Fruit fly (Drosophila melanogaster) whole organism, embryonic: ENCODE data around the gene Alp10.
A peak's percentile ranks its signal among the peaks of the same experiment; 100 is the strongest.

Source experiments
- Asciz ChIP-seq: fragments of 200-800 bp; sonication (Bioruptor generic); optimal IDR thresholded peaks from 2 replicates; lab custom pipeline; 2017; ENCODE audit warnings: missing biosample characterization, mild to moderate bottlenecking, missing genetic modification characterization, missing genetic modification reagents
- Atf-2 ChIP-seq: fragments of 200-800 bp; sonication (Bioruptor generic); optimal IDR thresholded peaks from 2 replicates; lab custom pipeline; 2016; ENCODE audit warnings: missing biosample characterization, missing genetic modification characterization
- Bgb ChIP-seq: fragments of 200-800 bp; sonication (Bioruptor generic); IDR thresholded peaks from 2 replicates; pipeline ENCODE4 v1.3.6; 2022; ENCODE audit warnings: missing biosample characterization, missing genetic modification characterization; ENCODE audit not compliant: partially characterized antibody
- Blimp-1 ChIP-seq: fragments of 200-800 bp; sonication (Bioruptor generic); optimal IDR thresholded peaks from 3 replicates; lab custom pipeline; 2018; ENCODE audit warnings: missing biosample characterization, missing genetic modification characterization, mild to moderate bottlenecking, moderate library complexity, missing genetic modification reagents
- CG10462 ChIP-seq: fragments of 200-800 bp; sonication (Bioruptor generic); optimal IDR thresholded peaks from 2 replicates; lab custom pipeline; 2016; ENCODE audit warnings: missing biosample characterization, missing genetic modification characterization
- CG11560 ChIP-seq: fragments of 200-800 bp; sonication (Bioruptor generic); IDR thresholded peaks from 3 replicates; pipeline ENCODE4 v1.3.6; 2022; ENCODE audit warnings: missing biosample characterization, missing genetic modification characterization
- CG11695 ChIP-seq: fragments of 200-800 bp; sonication (Bioruptor generic); IDR thresholded peaks from 3 replicates; pipeline ENCODE4 v1.3.6; 2022; ENCODE audit warnings: missing biosample characterization, missing genetic modification characterization
- CG11723 ChIP-seq: fragments of 200-800 bp; sonication (Bioruptor generic); optimal IDR thresholded peaks from 2 replicates; lab custom pipeline; 2017; ENCODE audit warnings: missing biosample characterization, mild to moderate bottlenecking, missing genetic modification characterization
- CG12942 ChIP-seq: fragments of 200-800 bp; sonication (Bioruptor generic); optimal IDR thresholded peaks from 3 replicates; lab custom pipeline; 2016; ENCODE audit warnings: missing biosample characterization, missing genetic modification characterization
- CG14014 ChIP-seq: fragments of 200-800 bp; sonication (Bioruptor generic); IDR thresholded peaks from 2 replicates; pipeline ENCODE4 v1.3.6; 2022; ENCODE audit warnings: missing biosample characterization, missing genetic modification characterization
- CG14965 ChIP-seq: fragments of 200-800 bp; sonication (Bioruptor generic); optimal IDR thresholded peaks from 2 replicates; lab custom pipeline; 2016; ENCODE audit warnings: missing biosample characterization, missing genetic modification characterization, borderline replicate concordance
- CG15696 ChIP-seq: fragments of 200-800 bp; sonication (Bioruptor generic); optimal IDR thresholded peaks from 2 replicates; lab custom pipeline; 2019; ENCODE audit warnings: missing biosample characterization, mild to moderate bottlenecking, missing genetic modification characterization, moderate library complexity
- CG17829 ChIP-seq: fragments of 200-800 bp; optimal IDR thresholded peaks from 2 replicates; lab custom pipeline; 2019; ENCODE audit warnings: missing biosample characterization, mild to moderate bottlenecking, missing genetic modification characterization, moderate library complexity
- CG18262 ChIP-seq: fragments of 200-800 bp; optimal IDR thresholded peaks from 3 replicates; lab custom pipeline; 2019; ENCODE audit warnings: missing biosample characterization, mild to moderate bottlenecking, missing genetic modification characterization, moderate library complexity
- CG18764 ChIP-seq: fragments of 200-800 bp; sonication (Bioruptor generic); optimal IDR thresholded peaks from 3 replicates; lab custom pipeline; 2016; ENCODE audit warnings: missing biosample characterization, missing genetic modification characterization
- CG2120 ChIP-seq: fragments of 200-800 bp; sonication (Bioruptor generic); optimal IDR thresholded peaks from 3 replicates; lab custom pipeline; 2016; ENCODE audit warnings: missing biosample characterization, missing genetic modification characterization
- CG3847 ChIP-seq: fragments of 200-800 bp; sonication (Bioruptor generic); IDR thresholded peaks from 2 replicates; pipeline ENCODE4 v1.3.6; 2022; ENCODE audit warnings: missing biosample characterization, missing genetic modification characterization
- CG4854 ChIP-seq: fragments of 200-800 bp; sonication (Bioruptor generic); optimal IDR thresholded peaks from 2 replicates; lab custom pipeline; 2016; ENCODE audit warnings: missing biosample characterization, missing genetic modification characterization, inconsistent platforms
- CG5180 ChIP-seq: fragments of 200-800 bp; sonication (Bioruptor generic); optimal IDR thresholded peaks from 3 replicates; lab custom pipeline; 2017; ENCODE audit warnings: missing biosample characterization, missing genetic modification characterization, mild to moderate bottlenecking, moderate library complexity, missing genetic modification reagents
- CG8290 ChIP-seq, 3 experiments: fragments of 200-800 bp; sonication (Bioruptor generic); optimal IDR thresholded peaks; 2 replicates each; lab custom pipeline; 2016 to 2019; ENCODE audit warnings: missing biosample characterization in 3 of 3, missing genetic modification characterization in 3 of 3, mild to moderate bottlenecking in 2 of 3, moderate library complexity in 1 of 3
- CG8388 ChIP-seq: fragments of 200-800 bp; sonication (Bioruptor generic); optimal IDR thresholded peaks from 2 replicates; lab custom pipeline; 2019; ENCODE audit warnings: missing biosample characterization, mild to moderate bottlenecking, missing genetic modification characterization, moderate library complexity
- CG9876 ChIP-seq: fragments of 200-800 bp; sonication (Bioruptor generic); optimal IDR thresholded peaks from 2 replicates; lab custom pipeline; 2016; ENCODE audit warnings: missing biosample characterization, missing genetic modification characterization
- Dbx ChIP-seq: fragments of 200-800 bp; sonication (Bioruptor generic); IDR thresholded peaks from 3 replicates; pipeline ENCODE4 v1.3.6; 2022; ENCODE audit warnings: missing biosample characterization, missing genetic modification characterization
- Eip74EF ChIP-seq, 2 experiments: fragments of 200-800 bp in 1 of 2; fragments of >200 bp in 1 of 2; sonication (Bioruptor generic) in 1 of 2; optimal IDR thresholded peaks; 2 replicates each; lab custom pipeline; 2017 to 2019; ENCODE audit warnings: missing biosample characterization in 2 of 2, missing genetic modification characterization in 2 of 2, mild to moderate bottlenecking in 1 of 2, moderate library complexity in 1 of 2
- HLH4C ChIP-seq: fragments of 200-800 bp; sonication (Bioruptor generic); IDR thresholded peaks from 3 replicates; pipeline ENCODE4 v1.3.6; 2022; ENCODE audit warnings: missing biosample characterization, missing genetic modification characterization; ENCODE audit not compliant: partially characterized antibody
- HLH54F ChIP-seq: fragments of 200-800 bp; sonication (Bioruptor generic); optimal IDR thresholded peaks from 3 replicates; lab custom pipeline; 2016; ENCODE audit warnings: missing biosample characterization, missing genetic modification characterization
- Lpt ChIP-seq: fragments of >200 bp; optimal IDR thresholded peaks from 2 replicates; lab custom pipeline; 2018; ENCODE audit warnings: missing biosample characterization, missing genetic modification characterization
- Mad ChIP-seq: fragments of 200-800 bp; sonication (Bioruptor generic); optimal IDR thresholded peaks from 2 replicates; lab custom pipeline; 2016; ENCODE audit warnings: missing biosample characterization, missing genetic modification characterization
- aop ChIP-seq: fragments of 200-800 bp; sonication (Bioruptor generic); IDR thresholded peaks from 2 replicates; pipeline ENCODE4 v1.3.6; 2022; ENCODE audit warnings: missing biosample characterization, missing genetic modification characterization
- bigmax ChIP-seq: fragments of 200-800 bp; sonication (Bioruptor generic); optimal IDR thresholded peaks from 2 replicates; lab custom pipeline; 2018; ENCODE audit warnings: missing biosample characterization, mild to moderate bottlenecking, missing genetic modification characterization
- chinmo ChIP-seq: fragments of 200-800 bp; sonication (Bioruptor generic); IDR thresholded peaks from 4 replicates; pipeline ENCODE4 v1.3.6; 2022; ENCODE audit warnings: missing biosample characterization, missing genetic modification characterization; ENCODE audit not compliant: partially characterized antibody
- dan ChIP-seq: fragments of 200-800 bp; sonication (Bioruptor generic); IDR thresholded peaks from 2 replicates; pipeline ENCODE4 v1.3.6; 2022; ENCODE audit warnings: missing biosample characterization, missing genetic modification characterization
- emc ChIP-seq: fragments of 200-800 bp; sonication (Bioruptor generic); optimal IDR thresholded peaks from 2 replicates; lab custom pipeline; 2016; ENCODE audit warnings: missing biosample characterization, missing genetic modification characterization
- ems ChIP-seq: fragments of 200-800 bp; sonication (Bioruptor generic); optimal IDR thresholded peaks from 3 replicates; lab custom pipeline; 2016; ENCODE audit warnings: missing biosample characterization, missing genetic modification characterization
- gro ChIP-seq: fragments of 200-800 bp; sonication (Bioruptor generic); optimal IDR thresholded peaks from 2 replicates; lab custom pipeline; 2016; ENCODE audit warnings: missing biosample characterization, missing genetic modification characterization
- gsb ChIP-seq: fragments of 200-800 bp; sonication (Bioruptor generic); IDR thresholded peaks from 2 replicates; pipeline ENCODE4 v1.3.6; 2022; ENCODE audit warnings: missing biosample characterization, missing genetic modification characterization
- h ChIP-seq: fragments of >200 bp; optimal IDR thresholded peaks from 2 replicates; lab custom pipeline; 2017
- insv ChIP-seq, 2 experiments: fragments of 200-800 bp; sonication (Bioruptor generic); optimal IDR thresholded peaks; 3 replicates each; lab custom pipeline; 2016 to 2018; ENCODE audit warnings: missing biosample characterization in 2 of 2, missing genetic modification characterization in 2 of 2
- mam ChIP-seq: fragments of 200-800 bp; sonication (Bioruptor generic); optimal IDR thresholded peaks from 3 replicates; lab custom pipeline; 2016; ENCODE audit warnings: missing biosample characterization, missing genetic modification characterization
- mld ChIP-seq: fragments of 200-800 bp; sonication (Bioruptor generic); IDR thresholded peaks from 3 replicates; pipeline ENCODE4 v1.3.6; 2022; ENCODE audit warnings: missing biosample characterization, missing genetic modification characterization; ENCODE audit not compliant: partially characterized antibody
- nerfin-2 ChIP-seq: fragments of 200-800 bp; sonication (Bioruptor generic); IDR thresholded peaks from 2 replicates; pipeline ENCODE4 v1.3.6; 2022; ENCODE audit warnings: missing biosample characterization, missing genetic modification characterization; ENCODE audit not compliant: partially characterized antibody
- org-1 ChIP-seq: fragments of 200-800 bp; sonication (Bioruptor generic); optimal IDR thresholded peaks from 2 replicates; lab custom pipeline; 2017; ENCODE audit warnings: missing biosample characterization, missing genetic modification characterization
- pnt ChIP-seq: fragments of 200-800 bp; sonication (Bioruptor generic); optimal IDR thresholded peaks from 3 replicates; lab custom pipeline; 2016; ENCODE audit warnings: missing biosample characterization, missing genetic modification characterization
- schlank ChIP-seq: fragments of 200-800 bp; sonication (Bioruptor generic); optimal IDR thresholded peaks from 2 replicates; lab custom pipeline; 2018; ENCODE audit warnings: missing biosample characterization, mild to moderate bottlenecking, missing genetic modification characterization
- sd ChIP-seq: fragments of 200-800 bp; sonication (Bioruptor generic); optimal IDR thresholded peaks from 3 replicates; lab custom pipeline; 2018; ENCODE audit warnings: missing biosample characterization, mild to moderate bottlenecking, missing genetic modification characterization, moderate library complexity
- sens ChIP-seq: fragments of 200-800 bp; sonication (Bioruptor generic); peaks from one replicate; lab custom pipeline; 2016; ENCODE audit warnings: missing biosample characterization, missing genetic modification characterization
- shn ChIP-seq: fragments of 200-800 bp; sonication (Bioruptor generic); optimal IDR thresholded peaks from 3 replicates; lab custom pipeline; 2016; ENCODE audit warnings: missing biosample characterization, missing genetic modification characterization
- unpg ChIP-seq: fragments of 200-800 bp; sonication (Bioruptor generic); optimal IDR thresholded peaks from 3 replicates; lab custom pipeline; 2018; ENCODE audit warnings: missing biosample characterization, mild to moderate bottlenecking, missing genetic modification characterization, moderate library complexity
- vnd ChIP-seq: fragments of 200-800 bp; sonication (Bioruptor generic); IDR thresholded peaks from 3 replicates; pipeline ENCODE4 v1.3.6; 2022; ENCODE audit warnings: missing biosample characterization, missing genetic modification characterization; ENCODE audit not compliant: partially characterized antibody
- vvl ChIP-seq: fragments of 200-800 bp; sonication (Bioruptor generic); IDR thresholded peaks from 2 replicates; pipeline ENCODE4 v1.3.6; 2022; ENCODE audit warnings: missing biosample characterization, missing genetic modification characterization

Gene Alp10

dm6 chr3L:5583295-5583707 is 11.8 kb downstream of the Alp10 start (continued):
- peak; percentile 75 for TF ChIP-seq dan (GFP tag; lab: Robert Waterston, UW)
- peak; percentile 88 for TF ChIP-seq ems (GFP tag; lab: Kevin White, UChicago)
- TF ChIP-seq CG11695 (GFP tag; lab: Robert Waterston, UW): peak; percentile 55; the same call in 1 of the 3 replicates
- TF ChIP-seq HLH54F (GFP tag; lab: Kevin White, UChicago): peak; percentile 91
- TF ChIP-seq CG18764 (GFP tag; lab: Kevin White, UChicago): peak; percentile 78
- TF ChIP-seq pnt (GFP tag; lab: Kevin White, UChicago): peak; percentile 89
- peak; percentile 62 for TF ChIP-seq CG10462 (GFP tag; lab: Kevin White, UChicago)
- peak; percentile 91 for TF ChIP-seq Dbx
- peak in 1 of 2 experiments; percentile 43 for TF ChIP-seq insv (GFP tag; optimal IDR thresholded peaks at IDR 0.05; lab: Kevin White, UChicago)
- peak; percentile 86 for TF ChIP-seq CG17829 (tag; lab: Kevin White, UChicago)
- TF ChIP-seq CG12942 (GFP tag; lab: Kevin White, UChicago): peak; percentile 85
- TF ChIP-seq CG4854 (GFP tag; lab: Kevin White, UChicago): no peak
- TF ChIP-seq CG14965 (GFP tag; lab: Kevin White, UChicago): peak; percentile 33
- peak; percentile 63 for TF ChIP-seq schlank
- TF ChIP-seq shn (GFP tag; lab: Kevin White, UChicago): peak; percentile 89
- TF ChIP-seq Asciz: no peak
- peak; percentile 83 for TF ChIP-seq Bgb (GFP tag; lab: Robert Waterston, UW)
- TF ChIP-seq vnd (GFP tag; lab: Robert Waterston, UW): peak; percentile 77
- peak; percentile 84 for TF ChIP-seq CG11560 (tag; lab: Robert Waterston, UW)
- peak; percentile 82 for TF ChIP-seq CG15696 (tag; lab: Kevin White, UChicago)
- TF ChIP-seq CG8290 (GFP tag; optimal IDR thresholded peaks at IDR 0.05; lab: Kevin White, UChicago): peak; percentile 77
- TF ChIP-seq CG8290 (tag; optimal IDR thresholded peaks at IDR 0.05; lab: Kevin White, UChicago): no peak
- TF ChIP-seq org-1: peak; percentile 38
- peak; percentile 76 for TF ChIP-seq emc
- no peak for TF ChIP-seq CG18262 (tag; lab: Kevin White, UChicago)
- no peak for TF ChIP-seq mld (GFP tag; lab: Robert Waterston, UW)
- TF ChIP-seq CG5180: no peak
- TF ChIP-seq unpg (GFP tag; lab: Kevin White, UChicago): no peak
- no peak for TF ChIP-seq h (lab: Kevin White, UChicago)
- TF ChIP-seq chinmo (GFP tag; lab: Robert Waterston, UW): 0 out of 4 replicates have a peak, but pooled peaks have one; percentile 17
- peak; percentile 95 for TF ChIP-seq CG3847
- peak; percentile 87 for TF ChIP-seq gro
- peak; percentile 74 for TF ChIP-seq HLH4C (GFP tag; lab: Robert Waterston, UW)
- TF ChIP-seq bigmax (GFP tag; lab: Kevin White, UChicago): no peak
- TF ChIP-seq vvl (GFP tag; lab: Robert Waterston, UW): peak; percentile 92
- TF ChIP-seq Atf-2 (GFP tag; lab: Kevin White, UChicago): peak; percentile 78
- TF ChIP-seq sd (tag; lab: Kevin White, UChicago): no peak
- peak; percentile 77 for TF ChIP-seq gsb (GFP tag; lab: Robert Waterston, UW)
- TF ChIP-seq sens (GFP tag; lab: Kevin White, UChicago): peak; percentile 98
- no peak for TF ChIP-seq CG11723 (GFP tag; lab: Kevin White, UChicago)
- TF ChIP-seq nerfin-2 (GFP tag; lab: Robert Waterston, UW): peak; percentile 62; the same call in 1 of the 2 replicates
- peak; percentile 73 for TF ChIP-seq Mad (GFP tag; lab: Kevin White, UChicago)
- TF ChIP-seq aop: peak; percentile 86
- TF ChIP-seq Blimp-1 (GFP tag; lab: Kevin White, UChicago): no peak
- TF ChIP-seq CG8388 (GFP tag; lab: Kevin White, UChicago): no peak
- peak; percentile 95 for TF ChIP-seq mam
- TF ChIP-seq CG9876 (GFP tag; lab: Kevin White, UChicago): peak; percentile 78
- no peak for TF ChIP-seq Eip74EF (GFP tag; optimal IDR thresholded peaks at IDR 0.05; lab: Kevin White, UChicago)
- peak; percentile 94 for TF ChIP-seq CG2120 (GFP tag; lab: Kevin White, UChicago)
- TF ChIP-seq Lpt (GFP tag; lab: Kevin White, UChicago): no peak
- TF ChIP-seq CG14014 (GFP tag; lab: Robert Waterston, UW): peak; percentile 91
